Fruit fly (Drosophila melanogaster) whole organism, embryonic: ENCODE results near the gene rin.

ENCODE experiments used
- Bteb2 ChIP-seq: fragments of 200-800 bp; sonication (Bioruptor generic); optimal IDR thresholded peaks from 2 replicates; lab custom pipeline; 2016; ENCODE audit warnings: missing biosample characterization, missing genetic modification characterization
- CG12071 ChIP-seq: fragments of 200-800 bp; sonication (Bioruptor generic); optimal IDR thresholded peaks from 3 replicates; lab custom pipeline; 2018; ENCODE audit warnings: missing biosample characterization, mild to moderate bottlenecking, missing genetic modification characterization
- CG12659 ChIP-seq: fragments of 200-800 bp; sonication (Bioruptor generic); optimal IDR thresholded peaks from 3 replicates; lab custom pipeline; 2017; ENCODE audit warnings: mild to moderate bottlenecking, missing biosample characterization, missing genetic modification reagents, missing genetic modification characterization
- CG14441 ChIP-seq: fragments of 200-800 bp; sonication (Bioruptor generic); IDR thresholded peaks from 2 replicates; pipeline ENCODE4 v1.3.6; 2022; ENCODE audit warnings: missing biosample characterization, missing genetic modification characterization
- CG15269 ChIP-seq: fragments of 200-800 bp; sonication (Bioruptor generic); optimal IDR thresholded peaks from 2 replicates; lab custom pipeline; 2018; ENCODE audit warnings: missing biosample characterization, mild to moderate bottlenecking, missing genetic modification characterization, moderate library complexity
- CG1792 ChIP-seq: fragments of 200-800 bp; sonication (Bioruptor generic); optimal IDR thresholded peaks from 2 replicates; lab custom pipeline; 2016; ENCODE audit warnings: missing biosample characterization, missing genetic modification characterization
- CG18011 ChIP-seq: fragments of 200-800 bp; sonication (Bioruptor generic); optimal IDR thresholded peaks from 2 replicates; lab custom pipeline; 2017; ENCODE audit warnings: missing biosample characterization, missing genetic modification characterization, mild to moderate bottlenecking, moderate library complexity, missing genotype
- CG18764 ChIP-seq: fragments of 200-800 bp; sonication (Bioruptor generic); optimal IDR thresholded peaks from 3 replicates; lab custom pipeline; 2016; ENCODE audit warnings: missing biosample characterization, missing genetic modification characterization
- CG2202 ChIP-seq: fragments of 200-800 bp; sonication (Bioruptor generic); optimal IDR thresholded peaks from 2 replicates; lab custom pipeline; 2018; ENCODE audit warnings: missing biosample characterization, mild to moderate bottlenecking, missing genetic modification characterization
- CG2678 ChIP-seq: fragments of 200-800 bp; sonication (Bioruptor generic); optimal IDR thresholded peaks from 3 replicates; lab custom pipeline; 2019; ENCODE audit warnings: missing biosample characterization, mild to moderate bottlenecking, missing genetic modification characterization, moderate library complexity
- CG30431 ChIP-seq: fragments of 200-800 bp; sonication (Bioruptor generic); optimal IDR thresholded peaks from 2 replicates; lab custom pipeline; 2017; ENCODE audit warnings: missing biosample characterization, missing genetic modification characterization
- CG3838 ChIP-seq: fragments of 200-800 bp; sonication (Bioruptor generic); optimal IDR thresholded peaks from 3 replicates; lab custom pipeline; 2016; ENCODE audit warnings: missing biosample characterization, missing genetic modification characterization
- CG6654 ChIP-seq: fragments of 200-800 bp; sonication (Bioruptor generic); optimal IDR thresholded peaks from 2 replicates; lab custom pipeline; 2017; ENCODE audit warnings: missing biosample characterization, mild to moderate bottlenecking, missing genetic modification characterization
- CG6791 ChIP-seq: fragments of 200-800 bp; sonication (Bioruptor generic); IDR thresholded peaks from 3 replicates; pipeline ENCODE4 v1.3.6; 2022; ENCODE audit warnings: missing biosample characterization, missing genetic modification characterization; ENCODE audit not compliant: partially characterized antibody
- CG6813 ChIP-seq: fragments of 200-800 bp; sonication (Bioruptor generic); optimal IDR thresholded peaks from 2 replicates; lab custom pipeline; 2017; ENCODE audit warnings: missing biosample characterization, missing genetic modification characterization, mild to moderate bottlenecking, moderate library complexity, missing genetic modification reagents
- CG7745 ChIP-seq: fragments of 200-800 bp; sonication (Bioruptor generic); optimal IDR thresholded peaks from 2 replicates; lab custom pipeline; 2018; ENCODE audit warnings: missing biosample characterization, mild to moderate bottlenecking, missing genetic modification characterization, moderate library complexity
- CG8089 ChIP-seq: fragments of 200-800 bp; sonication (Bioruptor generic); optimal IDR thresholded peaks from 3 replicates; lab custom pipeline; 2016; ENCODE audit warnings: missing biosample characterization, missing genetic modification characterization
- CG9609 ChIP-seq: fragments of 200-800 bp; sonication (Bioruptor generic); optimal IDR thresholded peaks from 3 replicates; lab custom pipeline; 2016; ENCODE audit warnings: missing biosample characterization, missing genetic modification characterization
- Dp ChIP-seq: fragments of 200-800 bp; sonication (Bioruptor generic); optimal IDR thresholded peaks from 2 replicates; lab custom pipeline; 2018; ENCODE audit warnings: missing biosample characterization, mild to moderate bottlenecking, missing genetic modification characterization, moderate library complexity
- E2f2 ChIP-seq: fragments of 200-800 bp; sonication (Bioruptor generic); IDR thresholded peaks from 2 replicates; pipeline ENCODE4 v1.3.6; 2022; ENCODE audit warnings: missing biosample characterization, missing genetic modification characterization
- Fer1 ChIP-seq: fragments of 200-800 bp; sonication (Bioruptor generic); optimal IDR thresholded peaks from 2 replicates; lab custom pipeline; 2017; ENCODE audit warnings: missing biosample characterization, mild to moderate bottlenecking, missing genetic modification characterization
- HLHmδ ChIP-seq: fragments of 200-800 bp; sonication (Bioruptor generic); optimal IDR thresholded peaks from 2 replicates; lab custom pipeline; 2018; ENCODE audit warnings: missing biosample characterization, mild to moderate bottlenecking, missing genetic modification characterization, moderate library complexity
- Hr39 ChIP-seq: fragments of >200 bp; optimal IDR thresholded peaks from 2 replicates; lab custom pipeline; 2017
- Hr51 ChIP-seq, 2 experiments: fragments of 200-800 bp; sonication (Bioruptor generic); optimal IDR thresholded peaks; 2 replicates in 1 of 2; 3 replicates in 1 of 2; lab custom pipeline; 2016 to 2018; ENCODE audit warnings: missing biosample characterization in 2 of 2, missing genetic modification characterization in 2 of 2, mild to moderate bottlenecking in 1 of 2, moderate library complexity in 1 of 2
- Jarid2 ChIP-seq: fragments of 200-800 bp; sonication (Bioruptor generic); optimal IDR thresholded peaks from 3 replicates; lab custom pipeline; 2017; ENCODE audit warnings: mild to moderate bottlenecking, missing biosample characterization, missing genetic modification reagents, missing genetic modification characterization
- Med ChIP-seq: fragments of 200-800 bp; sonication (Bioruptor generic); peaks from one replicate; lab custom pipeline; 2016; ENCODE audit warnings: missing biosample characterization, missing genetic modification characterization, mild to moderate bottlenecking, inconsistent platforms, moderate library complexity
- NK7.1 ChIP-seq: fragments of 200-800 bp; sonication (Bioruptor generic); optimal IDR thresholded peaks from 3 replicates; lab custom pipeline; 2016; ENCODE audit warnings: missing biosample characterization, missing genetic modification characterization
- Opbp ChIP-seq: fragments of 200-800 bp; sonication (Bioruptor generic); IDR thresholded peaks from 3 replicates; pipeline ENCODE4 v1.3.6; 2022; ENCODE audit warnings: missing biosample characterization, missing genetic modification characterization; ENCODE audit not compliant: partially characterized antibody
- Optix ChIP-seq: fragments of 200-800 bp; sonication (Bioruptor generic); IDR thresholded peaks from 3 replicates; pipeline ENCODE4 v1.3.6; 2022; ENCODE audit warnings: missing biosample characterization, missing genetic modification characterization
- PHDP ChIP-seq: fragments of 200-800 bp; sonication (Bioruptor generic); optimal IDR thresholded peaks from 3 replicates; lab custom pipeline; 2018; ENCODE audit warnings: missing biosample characterization, mild to moderate bottlenecking, missing genetic modification characterization, moderate library complexity
- Ptx1 ChIP-seq: fragments of 200-800 bp; sonication (Bioruptor generic); IDR thresholded peaks from 2 replicates; pipeline ENCODE4 v1.3.6; 2022; ENCODE audit warnings: missing biosample characterization, missing genetic modification characterization
- Scr ChIP-seq: fragments of 200-800 bp; sonication (Bioruptor generic); IDR thresholded peaks from 2 replicates; pipeline ENCODE4 v1.3.6; 2022; ENCODE audit warnings: missing biosample characterization, missing genetic modification characterization; ENCODE audit not compliant: partially characterized antibody
- az2 ChIP-seq: fragments of 200-800 bp; sonication (Bioruptor generic); optimal IDR thresholded peaks from 3 replicates; lab custom pipeline; 2016; ENCODE audit warnings: missing biosample characterization, missing genetic modification characterization
- cad ChIP-seq: fragments of >200 bp; optimal IDR thresholded peaks from 2 replicates; lab custom pipeline; 2017; ENCODE audit warnings: missing biosample characterization, missing genetic modification characterization
- crc ChIP-seq: fragments of 200-800 bp; sonication (Bioruptor generic); optimal IDR thresholded peaks from 2 replicates; lab custom pipeline; 2016; ENCODE audit warnings: missing biosample characterization, missing genetic modification characterization
- dimm ChIP-seq: fragments of 200-800 bp; sonication (Bioruptor generic); IDR thresholded peaks from 2 replicates; pipeline ENCODE4 v1.3.6; 2022; ENCODE audit warnings: missing biosample characterization, missing genetic modification characterization
- fru ChIP-seq: fragments of >200 bp; optimal IDR thresholded peaks from 2 replicates; lab custom pipeline; 2017
- gcm ChIP-seq: fragments of 200-800 bp; sonication (Bioruptor generic); optimal IDR thresholded peaks from 2 replicates; lab custom pipeline; 2019; ENCODE audit warnings: missing biosample characterization, mild to moderate bottlenecking, missing genetic modification characterization, moderate library complexity
- gem ChIP-seq: fragments of 200-800 bp; sonication (Bioruptor generic); optimal IDR thresholded peaks from 2 replicates; lab custom pipeline; 2019; ENCODE audit warnings: missing biosample characterization, mild to moderate bottlenecking, missing genetic modification characterization, moderate library complexity
- p53 ChIP-seq: fragments of 200-800 bp; sonication (Bioruptor generic); optimal IDR thresholded peaks from 2 replicates; lab custom pipeline; 2016; ENCODE audit warnings: missing biosample characterization, missing genetic modification characterization
- ro ChIP-seq: fragments of 200-800 bp; sonication (Bioruptor generic); IDR thresholded peaks from 2 replicates; pipeline ENCODE4 v1.3.6; 2022; ENCODE audit warnings: missing biosample characterization, missing genetic modification characterization
- schlank ChIP-seq: fragments of 200-800 bp; sonication (Bioruptor generic); optimal IDR thresholded peaks from 2 replicates; lab custom pipeline; 2018; ENCODE audit warnings: missing biosample characterization, mild to moderate bottlenecking, missing genetic modification characterization
- scrt ChIP-seq: fragments of 200-800 bp; sonication (Bioruptor generic); optimal IDR thresholded peaks from 2 replicates; lab custom pipeline; 2018; ENCODE audit warnings: missing biosample characterization, mild to moderate bottlenecking, missing genetic modification characterization, moderate library complexity
- seq ChIP-seq: fragments of 200-800 bp; sonication (Bioruptor generic); IDR thresholded peaks from 2 replicates; pipeline ENCODE4 v1.3.6; 2022; ENCODE audit warnings: missing biosample characterization, missing genetic modification characterization
- slbo ChIP-seq: fragments of 200-800 bp; sonication (Bioruptor generic); IDR thresholded peaks from 2 replicates; pipeline ENCODE4 v1.3.6; 2022; ENCODE audit warnings: missing biosample characterization, missing genetic modification characterization
- sqz ChIP-seq: fragments of 200-800 bp; sonication (Bioruptor generic); optimal IDR thresholded peaks from 3 replicates; lab custom pipeline; 2018; ENCODE audit warnings: missing biosample characterization, mild to moderate bottlenecking, missing genetic modification characterization
- zen2 ChIP-seq: fragments of 200-800 bp; sonication (Bioruptor generic); IDR thresholded peaks from 3 replicates; pipeline ENCODE4 v1.3.6; 2022; ENCODE audit warnings: missing biosample characterization, missing genetic modification characterization; ENCODE audit not compliant: partially characterized antibody

Gene rin

DNA sequence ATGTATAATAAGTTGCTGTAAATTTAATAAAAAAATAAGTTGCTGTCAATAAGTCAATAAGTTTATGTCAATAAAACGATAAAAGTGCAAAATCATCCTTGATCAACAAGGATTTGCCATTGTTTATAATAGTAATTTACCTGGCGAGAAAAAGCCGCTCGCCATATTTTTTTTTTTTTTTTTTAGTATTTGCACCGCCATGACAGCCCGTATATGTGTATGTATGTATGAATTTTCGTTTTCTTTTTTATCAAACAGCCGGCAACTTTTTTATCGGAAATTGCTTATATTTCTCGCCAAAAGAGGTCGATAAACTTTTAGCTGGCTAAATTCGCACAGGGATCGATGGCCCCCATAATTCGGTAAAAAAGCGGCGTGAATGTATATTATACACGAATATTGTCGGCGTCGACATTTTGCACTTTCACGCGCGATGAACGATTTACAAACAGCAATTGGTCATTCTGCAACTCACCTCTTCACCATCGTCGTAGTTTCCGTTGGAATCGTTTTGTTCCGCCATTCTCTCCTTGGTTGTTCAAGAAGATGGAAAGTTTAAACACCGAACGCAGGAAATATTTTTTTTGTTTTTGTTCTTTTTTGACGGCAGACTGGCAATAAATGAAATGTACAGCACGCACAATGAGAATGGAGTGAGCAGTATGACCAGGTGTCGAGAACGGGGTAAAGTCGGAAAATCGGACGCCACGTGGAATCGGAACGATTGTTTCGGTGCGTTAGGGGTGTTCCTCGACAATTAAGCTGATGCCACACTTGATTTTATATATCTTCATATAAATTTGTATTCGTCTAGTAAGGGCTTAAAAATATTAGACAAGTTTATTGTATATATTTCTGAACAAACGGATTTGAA lies 13.3 kb downstream of the rin start, which contains the start of gene Hrb87F (continued):
- TF ChIP-seq CG12659 (GFP tag; lab: Kevin White, UChicago), result peak; percentile 82
- TF ChIP-seq sqz (GFP tag; lab: Kevin White, UChicago), result peak; percentile 80
- TF ChIP-seq CG6791, result no peak
- no peak for TF ChIP-seq CG3838
- TF ChIP-seq Opbp, result 0 out of 3 replicates have a peak, but pooled peaks have one; percentile 11
- TF ChIP-seq gcm (GFP tag; lab: Kevin White, UChicago), result no peak
- peak; percentile 52 for TF ChIP-seq HLHmδ (GFP tag; lab: Kevin White, UChicago)
- TF ChIP-seq CG18764 (GFP tag; lab: Kevin White, UChicago), result no peak
- TF ChIP-seq CG1792 (GFP tag; lab: Kevin White, UChicago), result no peak
- TF ChIP-seq CG2678 (tag; lab: Kevin White, UChicago), result no peak
- no peak for TF ChIP-seq az2
- TF ChIP-seq Scr (GFP tag; lab: Robert Waterston, UW), result peak; percentile 19; the same call in 1 of the 2 replicates
- peak; percentile 78 for TF ChIP-seq slbo
- TF ChIP-seq crc (GFP tag; lab: Kevin White, UChicago), result no peak
- peak; percentile 29; the same call in 1 of the 2 replicates for TF ChIP-seq Ptx1
- peak; percentile 77 for TF ChIP-seq Med (GFP tag; lab: Kevin White, UChicago)
- TF ChIP-seq scrt, result no peak
- TF ChIP-seq CG18011, result peak; percentile 92
- TF ChIP-seq Bteb2 (GFP tag; lab: Kevin White, UChicago), result no peak

- TF ChIP-seq Optix (GFP tag; lab: Robert Waterston, UW), result 0 out of 3 replicates have a peak, but pooled peaks have one; percentile 22
- TF ChIP-seq Hr39 (lab: Kevin White, UChicago), result no peak
- peak; percentile 27 for TF ChIP-seq CG8089 (GFP tag; lab: Kevin White, UChicago)
- TF ChIP-seq Jarid2 (GFP tag; lab: Kevin White, UChicago), result peak; percentile 74
- TF ChIP-seq p53 (GFP tag; lab: Kevin White, UChicago), result peak; percentile 5
- TF ChIP-seq schlank, result peak; percentile 75
- no peak for TF ChIP-seq CG6654
- peak; percentile 48; the same call in 1 of the 2 replicates for TF ChIP-seq seq (GFP tag; lab: Robert Waterston, UW)
- peak; percentile 85 for TF ChIP-seq Fer1
- peak; percentile 50; the same call in 1 of the 2 replicates for TF ChIP-seq E2f2 (GFP tag; lab: Robert Waterston, UW)
- TF ChIP-seq cad (GFP tag; lab: Kevin White, UChicago), result no peak
- TF ChIP-seq CG12071 (GFP tag; lab: Kevin White, UChicago), result peak; percentile 83
- no peak for TF ChIP-seq CG15269 (tag; lab: Kevin White, UChicago)
- TF ChIP-seq PHDP (tag; lab: Kevin White, UChicago), result peak; percentile 70
- no peak for TF ChIP-seq fru (lab: Kevin White, UChicago)
- TF ChIP-seq CG7745 (tag; lab: Kevin White, UChicago), result no peak
- TF ChIP-seq CG9609 (GFP tag; lab: Kevin White, UChicago), result peak; percentile 48
- TF ChIP-seq gem (tag; lab: Kevin White, UChicago), result peak; percentile 41
- no peak for TF ChIP-seq CG30431 (GFP tag; lab: Kevin White, UChicago)
- TF ChIP-seq Hr51 (GFP tag; optimal IDR thresholded peaks at IDR 0.05; lab: Kevin White, UChicago), result peak in 1 of 2 experiments; percentile 0
- TF ChIP-seq CG6813 (GFP tag; lab: Kevin White, UChicago), result peak; percentile 75
- no peak for TF ChIP-seq ro (GFP tag; lab: Robert Waterston, UW)
- peak; percentile 15 for TF ChIP-seq Dp
- peak; percentile 39 for TF ChIP-seq CG2202
- peak; percentile 47; the same call in 1 of the 2 replicates for TF ChIP-seq CG14441 (GFP tag; lab: Robert Waterston, UW)
- no peak for TF ChIP-seq zen2
- TF ChIP-seq CG2678 (tag; lab: Kevin White, UChicago), result no peak
- no peak for TF ChIP-seq dimm (GFP tag; lab: Robert Waterston, UW)
- no peak for TF ChIP-seq NK7.1
Observed at dm6 chr3R:13660924-13661659, 14.3 kb downstream of the rin start, which contains the start of gene B52. Gene B52 (plus strand): TSS chr3R:13661311.
